Worm (Caenorhabditis elegans) whole organism, midembryonic: ENCODE results near the gene B0250.5.

ENCODE experiments used
- flt-1 ChIP-seq: fragments of 200-800 bp; sonication (Bioruptor generic); IDR thresholded peaks from 2 replicates; pipeline ENCODE4 v1.3.6; 2022; ENCODE audit warnings: missing genetic modification characterization, missing compliant biosample characterization
- klf-2 ChIP-seq: fragments of 200-800 bp; sonication (Bioruptor generic); conservative IDR thresholded peaks from 2 replicates; pipeline ENCODE4 v1.3.6; 2022; ENCODE audit warnings: missing genetic modification reagents, missing genetic modification characterization, missing compliant biosample characterization
- tab-1 ChIP-seq: fragments of 200-800 bp; sonication (Bioruptor generic); IDR thresholded peaks from 2 replicates; pipeline ENCODE4 v1.3.6; 2022; ENCODE audit warnings: missing genetic modification characterization, missing compliant biosample characterization
- ztf-23 ChIP-seq: fragments of 200-800 bp; sonication (Bioruptor generic); IDR thresholded peaks from 2 replicates; pipeline ENCODE4 v1.3.6; 2022; ENCODE audit warnings: missing genetic modification reagents, missing genetic modification characterization, missing compliant biosample characterization

ce11 chrV:20445898-20446297 is 47.8 kb upstream of the B0250.5 start:
- TF ChIP-seq ztf-23 (GFP tag; lab: Robert Waterston, UW), result no peak
- TF ChIP-seq flt-1 (GFP tag; lab: Robert Waterston, UW), result no peak
- no peak for TF ChIP-seq tab-1 (GFP tag; lab: Robert Waterston, UW)
- TF ChIP-seq klf-2 (GFP tag; lab: Robert Waterston, UW), result no peak
